Worm (Caenorhabditis elegans): ENCODE results near the gene DH11.5.

The DH11.5 gene

DNA sequence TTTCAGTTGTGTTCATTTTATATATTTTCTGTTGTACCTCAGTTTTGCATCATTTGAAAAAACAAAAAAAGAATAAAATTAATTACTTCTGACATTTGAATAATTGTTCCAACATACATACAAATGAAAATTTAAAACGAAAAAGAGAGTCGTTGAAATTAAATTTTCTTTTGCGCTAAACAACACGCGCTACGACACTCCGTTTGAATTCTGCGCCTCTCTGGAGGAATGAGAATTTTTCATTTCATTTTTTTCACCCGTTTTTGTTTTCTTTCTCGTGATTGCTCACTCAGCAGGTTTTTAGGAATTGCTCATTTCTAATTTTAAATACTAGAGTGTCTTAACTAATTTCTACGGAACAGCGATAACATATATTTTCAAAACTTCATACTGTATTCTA is 65.2 kb downstream of the DH11.5 start (continued):
- TF ChIP-seq C04F5.9 (tag; optimal IDR thresholded peaks at IDR 0.05) (no peak), lin-35 (GFP tag; optimal IDR thresholded peaks at IDR 0.05) (peak; percentile 30 to 60), nhr-71 (tag; optimal IDR thresholded peaks at IDR 0.05) (peak; percentile 36), fos-1 (tag; optimal IDR thresholded peaks at IDR 0.05) (no peak)

DNA sequence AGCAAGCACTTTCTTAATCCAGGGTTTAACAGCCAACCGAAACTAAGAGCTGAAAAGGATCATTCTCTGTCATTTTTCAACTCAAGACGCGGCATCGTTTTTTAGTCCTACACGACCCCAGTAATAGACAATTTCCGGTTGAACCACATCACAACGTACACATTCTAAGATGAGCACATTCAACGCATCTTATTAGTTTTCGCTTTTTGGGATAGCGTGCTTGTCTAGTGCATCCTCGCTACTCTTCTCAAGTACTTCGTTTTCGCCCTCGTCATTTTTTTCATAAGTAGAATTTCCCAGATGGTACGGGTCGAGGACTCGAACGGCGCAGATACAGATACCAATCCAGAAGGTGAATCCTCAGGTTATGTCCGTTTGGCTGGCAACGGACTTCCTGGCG is 65.9 kb downstream of the DH11.5 start, which contains the start of gene T05H10.1:
Gene T05H10.1, plus strand, starts transcription at position 301 of the 400 bp plus-strand sequence.
- TF ChIP-seq egl-27 (tag; optimal IDR thresholded peaks at IDR 0.05): no peak
- no peak for TF ChIP-seq blmp-1 (tag; optimal IDR thresholded peaks at IDR 0.05)
- TF ChIP-seq nhr-20 (tag; optimal IDR thresholded peaks at IDR 0.05): no peak
- TF ChIP-seq fkh-4 (tag; optimal IDR thresholded peaks at IDR 0.05; ENCODE audit: borderline replicate concordance): no peak
- no peak for TF ChIP-seq unc-98 (GFP tag; IDR thresholded peaks at IDR 0.05)
- no peak for TF ChIP-seq swsn-7 (tag; optimal IDR thresholded peaks at IDR 0.05)
- no peak for TF ChIP-seq pax-3 (tag; optimal IDR thresholded peaks at IDR 0.05)
- no peak for TF ChIP-seq ztf-4 (tag; optimal IDR thresholded peaks at IDR 0.05)
- no peak for TF ChIP-seq ama-1 (optimal IDR thresholded peaks at IDR 0.05)
- no peak for TF ChIP-seq fkh-10 (GFP tag; optimal IDR thresholded peaks at IDR 0.05)
- no peak for TF ChIP-seq lin-15B (tag; optimal IDR thresholded peaks at IDR 0.05)
- TF ChIP-seq elt-2 (tag; optimal IDR thresholded peaks at IDR 0.05): no peak
- no peak for TF ChIP-seq unc-62 (GFP tag; optimal IDR thresholded peaks at IDR 0.05)
- no peak for TF ChIP-seq sox-4 (tag; optimal IDR thresholded peaks at IDR 0.05)

Data from whole organism, L1 larva.